Worm (Caenorhabditis elegans) whole organism, L1 larva: ENCODE data around the gene nhr-97.

ENCODE experiments used
- C16A3.4 ChIP-seq: fragments of 150-350 bp; optimal IDR thresholded peaks from 2 replicates; lab custom pipeline; 2014; ENCODE audit warnings: missing biosample characterization, missing genetic modification characterization
- C34B4.2 ChIP-seq: sonication (generic microtip); optimal IDR thresholded peaks from 2 replicates; lab custom pipeline; 2017; ENCODE audit warnings: mild to moderate bottlenecking, missing genetic modification characterization, missing compliant biosample characterization
- F16B12.6 ChIP-seq: fragments of 150-350 bp; optimal IDR thresholded peaks from 2 replicates; lab custom pipeline; 2014; ENCODE audit warnings: missing biosample characterization, missing genetic modification characterization
- Y116A8C.19 ChIP-seq: sonication (generic microtip); optimal IDR thresholded peaks from 2 replicates; lab custom pipeline; 2016; ENCODE audit warnings: missing compliant biosample characterization, missing genetic modification characterization, borderline replicate concordance
- aha-1 ChIP-seq: fragments of 150-350 bp; optimal IDR thresholded peaks from 2 replicates; lab custom pipeline; 2014; ENCODE audit warnings: missing biosample characterization, missing genetic modification characterization
- alr-1 ChIP-seq: fragments of 200-800 bp; sonication (Bioruptor generic); optimal IDR thresholded peaks from 2 replicates; lab custom pipeline; 2018; ENCODE audit warnings: borderline replicate concordance, mild to moderate bottlenecking, missing genetic modification characterization, missing compliant biosample characterization
- ceh-8 ChIP-seq: fragments of 200-800 bp; sonication (Bioruptor generic); optimal IDR thresholded peaks from 2 replicates; lab custom pipeline; 2018; ENCODE audit warnings: mild to moderate bottlenecking, missing genetic modification characterization, moderate library complexity, missing compliant biosample characterization
- ceh-82 ChIP-seq, 3 experiments: fragments of 150-350 bp in 1 of 3; sonication (generic microtip) in 2 of 3; optimal IDR thresholded peaks; 2 replicates each; lab custom pipeline; 2014 to 2017; ENCODE audit warnings: missing biosample characterization in 3 of 3, missing genetic modification characterization in 3 of 3
- ceh-88 ChIP-seq: fragments of 200-800 bp; sonication (Bioruptor generic); IDR thresholded peaks from 2 replicates; pipeline ENCODE4 v1.3.6; 2022; ENCODE audit warnings: missing genetic modification characterization, missing compliant biosample characterization
- dpl-1 ChIP-seq, 3 experiments: fragments of 150-350 bp in 2 of 3; sonication (generic microtip) in 1 of 3; optimal IDR thresholded peaks; 2 replicates each; lab custom pipeline; 2014 to 2017; ENCODE audit warnings: missing biosample characterization in 3 of 3, missing genetic modification characterization in 3 of 3, missing genetic modification reagents in 3 of 3
- egl-13 ChIP-seq: sonication (generic microtip); optimal IDR thresholded peaks from 2 replicates; lab custom pipeline; 2016; ENCODE audit warnings: missing genotype, missing genetic modification reagents, missing genetic modification characterization, missing compliant biosample characterization
- elt-2 ChIP-seq: sonication (generic microtip); optimal IDR thresholded peaks from 2 replicates; lab custom pipeline; 2016; ENCODE audit warnings: missing genetic modification characterization, mild to moderate bottlenecking, inconsistent platforms, missing compliant biosample characterization, missing genetic modification reagents
- ets-5 ChIP-seq: fragments of 200-800 bp; sonication (Bioruptor generic); IDR thresholded peaks from 2 replicates; pipeline ENCODE4 v1.3.6; 2022; ENCODE audit warnings: missing genetic modification characterization, missing compliant biosample characterization
- fkh-10 ChIP-seq: sonication (generic microtip); optimal IDR thresholded peaks from 2 replicates; lab custom pipeline; 2017; ENCODE audit warnings: missing biosample characterization, missing genetic modification reagents, missing genetic modification characterization
- fkh-4 ChIP-seq: sonication (generic microtip); optimal IDR thresholded peaks from 2 replicates; lab custom pipeline; 2016; ENCODE audit warnings: missing compliant biosample characterization, missing genetic modification characterization, borderline replicate concordance
- fkh-8 ChIP-seq: sonication (generic microtip); optimal IDR thresholded peaks from 2 replicates; lab custom pipeline; 2016; ENCODE audit warnings: mild to moderate bottlenecking, missing genetic modification characterization, missing compliant biosample characterization
- fos-1 ChIP-seq: fragments of 150-350 bp; optimal IDR thresholded peaks from 2 replicates; lab custom pipeline; 2014; ENCODE audit warnings: missing biosample characterization, missing genetic modification characterization
- grh-1 ChIP-seq: fragments of 200-800 bp; sonication (Bioruptor generic); IDR thresholded peaks from 2 replicates; pipeline ENCODE4 v1.3.6; 2022; ENCODE audit warnings: missing genetic modification reagents, missing genetic modification characterization, missing compliant biosample characterization
- hlh-4 ChIP-seq: sonication (generic microtip); optimal IDR thresholded peaks from 2 replicates; lab custom pipeline; 2016; ENCODE audit warnings: mild to moderate bottlenecking, missing genetic modification characterization, missing compliant biosample characterization
- irx-1 ChIP-seq: sonication (generic microtip); optimal IDR thresholded peaks from 2 replicates; lab custom pipeline; 2016; ENCODE audit warnings: missing genetic modification characterization, missing compliant biosample characterization
- isw-1 ChIP-seq: fragments of 200-800 bp; sonication (Bioruptor generic); IDR thresholded peaks from 2 replicates; pipeline ENCODE4 v1.3.6; 2022; ENCODE audit warnings: missing genetic modification characterization, missing compliant biosample characterization
- lin-13 ChIP-seq: fragments of 150-350 bp; optimal IDR thresholded peaks from 2 replicates; lab custom pipeline; 2014; ENCODE audit warnings: missing biosample characterization, missing genetic modification reagents, missing genetic modification characterization
- lin-14 ChIP-seq: fragments of 200-800 bp; sonication (Bioruptor generic); optimal IDR thresholded peaks from 2 replicates; lab custom pipeline; 2018; ENCODE audit warnings: mild to moderate bottlenecking, missing genetic modification characterization, moderate library complexity, missing compliant biosample characterization
- lin-15B ChIP-seq: fragments of 150-350 bp; sonication (generic microtip); optimal IDR thresholded peaks from 3 replicates; lab custom pipeline; 2014; ENCODE audit warnings: missing biosample characterization, missing genetic modification characterization
- lin-35 ChIP-seq, 2 experiments: fragments of 150-350 bp; optimal IDR thresholded peaks; 2 replicates each; lab custom pipeline; 2014; ENCODE audit warnings: missing biosample characterization in 2 of 2, missing genetic modification characterization in 2 of 2, missing genetic modification reagents in 2 of 2
- lir-3 ChIP-seq: sonication (generic microtip); optimal IDR thresholded peaks from 2 replicates; lab custom pipeline; 2016; ENCODE audit warnings: mild to moderate bottlenecking, missing genetic modification characterization, moderate library complexity, missing compliant biosample characterization; ENCODE audit not compliant: poor library complexity
- lsy-2 ChIP-seq, 2 experiments: fragments of 150-350 bp; optimal IDR thresholded peaks; 2 replicates each; lab custom pipeline; 2014; ENCODE audit warnings: missing biosample characterization in 2 of 2, missing genetic modification characterization in 2 of 2
- mdl-1 ChIP-seq, 2 experiments: fragments of 150-350 bp; optimal IDR thresholded peaks; 2 replicates each; lab custom pipeline; 2014 to 2017; ENCODE audit warnings: missing biosample characterization in 2 of 2, missing genetic modification characterization in 2 of 2, inconsistent platforms in 1 of 2
- nhr-11 ChIP-seq: fragments of 150-350 bp; optimal IDR thresholded peaks from 2 replicates; lab custom pipeline; 2014; ENCODE audit warnings: missing biosample characterization, missing genetic modification characterization
- nhr-12 ChIP-seq: sonication (generic microtip); optimal IDR thresholded peaks from 2 replicates; lab custom pipeline; 2017; ENCODE audit warnings: missing biosample characterization, missing genetic modification characterization
- nhr-20 ChIP-seq: sonication (generic microtip); optimal IDR thresholded peaks from 2 replicates; lab custom pipeline; 2016; ENCODE audit warnings: mild to moderate bottlenecking, missing genetic modification characterization, missing compliant biosample characterization
- nhr-237 ChIP-seq: fragments of 150-350 bp; optimal IDR thresholded peaks from 2 replicates; lab custom pipeline; 2014; ENCODE audit warnings: missing biosample characterization, missing genetic modification characterization
- nhr-28 ChIP-seq: fragments of 150-350 bp; optimal IDR thresholded peaks from 2 replicates; lab custom pipeline; 2014; ENCODE audit warnings: missing biosample characterization, missing genetic modification characterization
- nhr-76 ChIP-seq: sonication (generic microtip); optimal IDR thresholded peaks from 2 replicates; lab custom pipeline; 2017; ENCODE audit warnings: missing biosample characterization, missing genetic modification characterization
- nhr-77 ChIP-seq: fragments of 150-350 bp; optimal IDR thresholded peaks from 2 replicates; lab custom pipeline; 2014; ENCODE audit warnings: missing biosample characterization, missing genetic modification characterization
- nhr-84 ChIP-seq: sonication (generic microtip); optimal IDR thresholded peaks from 2 replicates; lab custom pipeline; 2017; ENCODE audit warnings: missing biosample characterization, missing genetic modification characterization
- pag-3 ChIP-seq: sonication (generic microtip); optimal IDR thresholded peaks from 2 replicates; lab custom pipeline; 2017; ENCODE audit warnings: missing genetic modification characterization, mild to moderate bottlenecking, missing compliant biosample characterization, antibody characterized with exemption, borderline replicate concordance; ENCODE audit not compliant: insufficient read depth
- rnt-1 ChIP-seq: sonication (generic microtip); optimal IDR thresholded peaks from 2 replicates; lab custom pipeline; 2016; ENCODE audit warnings: mild to moderate bottlenecking, missing genetic modification characterization, moderate library complexity, missing compliant biosample characterization
- skn-1 ChIP-seq: fragments of 150-350 bp; optimal IDR thresholded peaks from 2 replicates; lab custom pipeline; 2014; ENCODE audit warnings: missing biosample characterization, missing genetic modification characterization
- sptf-1 ChIP-seq: fragments of 150-350 bp; optimal IDR thresholded peaks from 2 replicates; lab custom pipeline; 2014; ENCODE audit warnings: missing biosample characterization, missing genetic modification characterization
- sup-37 ChIP-seq: fragments of 200-800 bp; sonication (Bioruptor generic); optimal IDR thresholded peaks from 2 replicates; lab custom pipeline; 2018; ENCODE audit warnings: mild to moderate bottlenecking, missing genetic modification characterization, missing compliant biosample characterization
- unc-130 ChIP-seq: fragments of 150-350 bp; optimal IDR thresholded peaks from 2 replicates; lab custom pipeline; 2017; ENCODE audit warnings: missing biosample characterization, missing genetic modification characterization, inconsistent platforms
- unc-30 ChIP-seq: sonication (generic microtip); optimal IDR thresholded peaks from 2 replicates; lab custom pipeline; 2017; ENCODE audit warnings: missing biosample characterization, missing genetic modification characterization
- unc-86 ChIP-seq: sonication (generic microtip); optimal IDR thresholded peaks from 2 replicates; lab custom pipeline; 2016; ENCODE audit warnings: missing genetic modification characterization, missing compliant biosample characterization
- unc-98 ChIP-seq: fragments of 200-800 bp; sonication (Bioruptor generic); IDR thresholded peaks from 2 replicates; pipeline ENCODE4 v1.3.6; 2022; ENCODE audit warnings: missing genetic modification characterization, missing compliant biosample characterization
- vab-15 ChIP-seq: sonication (generic microtip); optimal IDR thresholded peaks from 2 replicates; lab custom pipeline; 2017; ENCODE audit warnings: missing genotype, mild to moderate bottlenecking, missing genetic modification characterization, missing compliant biosample characterization
- xbp-1 ChIP-seq: sonication (generic microtip); optimal IDR thresholded peaks from 2 replicates; lab custom pipeline; 2016; ENCODE audit warnings: missing genetic modification characterization, missing compliant biosample characterization
- zip-4 ChIP-seq: fragments of 200-800 bp; sonication (Bioruptor generic); optimal IDR thresholded peaks from 2 replicates; lab custom pipeline; 2018; ENCODE audit warnings: mild to moderate bottlenecking, missing genetic modification characterization, moderate library complexity, missing compliant biosample characterization
- ztf-4 ChIP-seq: fragments of 150-350 bp; optimal IDR thresholded peaks from 2 replicates; lab custom pipeline; 2014; ENCODE audit warnings: missing biosample characterization, missing genetic modification characterization

Gene nhr-97

DNA sequence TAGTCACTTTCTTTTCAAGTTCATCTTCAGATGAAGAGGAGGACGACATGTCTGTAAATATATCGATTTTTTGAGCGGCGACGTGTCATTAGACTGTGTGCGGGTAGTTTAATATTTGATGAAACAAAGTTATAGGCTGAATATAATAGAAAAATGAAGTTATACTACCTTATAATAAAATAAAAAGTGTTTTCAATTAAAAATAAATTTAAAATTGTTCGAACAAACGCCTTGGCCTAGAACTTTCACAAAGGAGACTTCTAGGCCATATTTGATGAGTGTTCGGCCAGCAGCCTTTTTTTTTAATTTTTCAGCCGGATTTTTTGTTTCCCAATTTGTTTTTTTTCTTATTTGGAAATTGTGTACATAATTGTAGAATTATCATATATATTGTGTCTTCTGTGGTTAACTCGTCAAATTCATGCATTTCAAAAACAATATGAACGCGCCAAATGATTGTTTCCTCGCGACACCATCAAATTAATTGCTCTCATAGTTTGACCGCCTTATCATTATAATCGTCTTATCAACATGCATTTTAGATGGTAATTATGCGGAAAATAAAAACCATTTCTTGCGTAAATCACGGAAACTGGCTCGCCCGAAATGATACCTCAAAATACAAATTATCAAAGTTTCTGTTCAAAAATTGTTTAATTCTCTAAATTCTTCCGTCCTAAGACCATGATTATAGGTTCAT, 40.0 kb downstream of the nhr-97 start, which contains the start of gene T13F2.2 (continued):
- no peak for TF ChIP-seq lin-13 (GFP tag; lab: Kevin White, UChicago)
- peak; percentile 32 for TF ChIP-seq irx-1 (tag; lab: Kevin White, UChicago)
- TF ChIP-seq pag-3 (tag; lab: Kevin White, UChicago) = no peak
- no peak for TF ChIP-seq nhr-84 (tag; lab: Kevin White, UChicago)
- TF ChIP-seq F16B12.6 (tag; lab: Kevin White, UChicago) = no peak
- no peak for TF ChIP-seq fos-1 (tag; lab: Kevin White, UChicago)
- TF ChIP-seq lin-14 = peak; percentile 33
- TF ChIP-seq ceh-82 (tag; optimal IDR thresholded peaks at IDR 0.05; lab: Kevin White, UChicago) = no peak
- TF ChIP-seq nhr-237 (tag; lab: Kevin White, UChicago) = no peak
- no peak for TF ChIP-seq aha-1
- TF ChIP-seq isw-1 (GFP tag; lab: Robert Waterston, UW) = no peak
- no peak for TF ChIP-seq skn-1 (tag; lab: Kevin White, UChicago)
- peak; percentile 63 for TF ChIP-seq lir-3
- TF ChIP-seq unc-30 = no peak
- TF ChIP-seq lin-35 (GFP tag; optimal IDR thresholded peaks at IDR 0.05; lab: Kevin White, UChicago) = peak in 1 of 2 experiments; percentile 15
- no peak for TF ChIP-seq unc-98 (GFP tag; lab: Robert Waterston, UW)
- TF ChIP-seq sptf-1 (tag; lab: Kevin White, UChicago) = no peak
- TF ChIP-seq fkh-8 (tag; lab: Kevin White, UChicago) = no peak
- TF ChIP-seq fkh-4 (tag; lab: Kevin White, UChicago) = peak; percentile 34
- no peak for TF ChIP-seq grh-1
- no peak for TF ChIP-seq nhr-11 (tag; lab: Kevin White, UChicago)
- TF ChIP-seq zip-4 (GFP tag; lab: Kevin White, UChicago) = no peak
- no peak for TF ChIP-seq ets-5 (GFP tag; lab: Robert Waterston, UW)
- TF ChIP-seq dpl-1 (GFP tag; optimal IDR thresholded peaks at IDR 0.05; lab: Kevin White, UChicago) = peak in 2 of 3 experiments; percentile 21 to 45
- no peak for TF ChIP-seq mdl-1 (tag; optimal IDR thresholded peaks at IDR 0.05; lab: Kevin White, UChicago)
- no peak for TF ChIP-seq unc-130
- TF ChIP-seq hlh-4 (tag; lab: Kevin White, UChicago) = no peak
- TF ChIP-seq nhr-20 (tag; lab: Kevin White, UChicago) = no peak
- TF ChIP-seq sup-37 = no peak
- no peak for TF ChIP-seq vab-15 (tag; lab: Kevin White, UChicago)
- no peak for TF ChIP-seq fkh-10 (GFP tag; lab: Kevin White, UChicago)
- TF ChIP-seq nhr-28 = no peak

ce11 chrIV:9798307-9798706, 40.9 kb downstream of the nhr-97 start:
- no peak for TF ChIP-seq lin-13 (GFP tag; lab: Kevin White, UChicago)
- TF ChIP-seq C34B4.2 (tag; lab: Kevin White, UChicago) = no peak
- TF ChIP-seq skn-1 (tag; lab: Kevin White, UChicago) = no peak
- no peak for TF ChIP-seq nhr-76
- TF ChIP-seq nhr-12 = no peak
- TF ChIP-seq ceh-8 (GFP tag; lab: Kevin White, UChicago) = peak; percentile 46
- TF ChIP-seq nhr-77 (tag; lab: Kevin White, UChicago) = no peak
- TF ChIP-seq sup-37 = no peak
- no peak for TF ChIP-seq nhr-28
- no peak for TF ChIP-seq zip-4 (GFP tag; lab: Kevin White, UChicago)
- TF ChIP-seq rnt-1 (tag; lab: Kevin White, UChicago) = no peak
- no peak for TF ChIP-seq ceh-88 (GFP tag; lab: Robert Waterston, UW)
- no peak for TF ChIP-seq fos-1 (tag; lab: Kevin White, UChicago)
- no peak for TF ChIP-seq C16A3.4 (tag; lab: Kevin White, UChicago)
- peak; percentile 52 for TF ChIP-seq fkh-10 (GFP tag; lab: Kevin White, UChicago)
- no peak for TF ChIP-seq unc-86
- TF ChIP-seq lin-15B (tag; lab: Kevin White, UChicago) = no peak
- no peak for TF ChIP-seq lin-35 (GFP tag; optimal IDR thresholded peaks at IDR 0.05; lab: Kevin White, UChicago)
- TF ChIP-seq aha-1 = no peak
- TF ChIP-seq lsy-2 (tag; optimal IDR thresholded peaks at IDR 0.05; lab: Kevin White, UChicago) = no peak
- TF ChIP-seq elt-2 (tag; lab: Kevin White, UChicago) = no peak
- TF ChIP-seq egl-13 (tag; lab: Kevin White, UChicago) = no peak
- TF ChIP-seq fkh-8 (tag; lab: Kevin White, UChicago) = peak; percentile 3
- TF ChIP-seq sptf-1 (tag; lab: Kevin White, UChicago) = no peak
- no peak for TF ChIP-seq ztf-4 (tag; lab: Kevin White, UChicago)
- TF ChIP-seq alr-1 = no peak
- TF ChIP-seq nhr-11 (tag; lab: Kevin White, UChicago) = no peak
- no peak for TF ChIP-seq pag-3 (tag; lab: Kevin White, UChicago)
- TF ChIP-seq Y116A8C.19 (tag; lab: Kevin White, UChicago) = no peak
- peak; percentile 71 for TF ChIP-seq lin-14
- no peak for TF ChIP-seq xbp-1 (tag; lab: Kevin White, UChicago)
